Fruit fly (Drosophila melanogaster): ENCODE data around the gene frj.

dm6 chr2L:6498448-6498847, 42.6 kb downstream of the frj start, which contains the start of gene CG31637:
- TF ChIP-seq psq (optimal IDR thresholded peaks at IDR 0.05) (no peak), pan (optimal IDR thresholded peaks at IDR 0.05) (no peak)
